Fruit fly (Drosophila melanogaster): ENCODE measurements around the gene eyg.

Gene eyg

DNA sequence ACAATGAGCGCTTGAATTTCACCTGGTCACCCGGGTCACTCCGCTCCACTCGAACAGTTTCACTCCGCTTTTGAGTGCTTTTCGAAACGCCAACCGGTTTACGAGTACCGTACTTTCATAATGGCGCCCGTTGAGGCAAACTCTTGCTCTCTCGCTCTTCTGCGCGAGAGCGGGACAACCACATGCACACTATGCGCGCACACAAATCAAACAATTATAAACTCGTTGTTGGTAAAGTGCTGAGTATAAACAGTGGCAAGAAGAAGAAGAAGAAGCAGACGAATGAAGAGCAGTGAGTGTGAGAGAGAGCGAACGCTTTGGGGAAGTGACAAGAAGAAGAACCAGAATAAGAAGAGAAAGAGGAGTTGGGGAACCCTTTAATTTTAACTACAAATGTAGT, at the start of gene eyg:
eyg (minus strand) TSS at position 6 of the 400 bp plus-strand sequence.
- TF ChIP-seq CG8478 (optimal IDR thresholded peaks at IDR 0.05) (peak; percentile 94), Dll (optimal IDR thresholded peaks at IDR 0.05) (peak; percentile 34), psq (optimal IDR thresholded peaks at IDR 0.05) (no peak), usp (GFP tag; optimal IDR thresholded peaks at IDR 0.05) (no peak)

dm6 chr3L:12515691-12516455, 48.1 kb upstream of the eyg start:
- TF ChIP-seq Dll (optimal IDR thresholded peaks at IDR 0.05) (peak; percentile 43), CG8478 (optimal IDR thresholded peaks at IDR 0.05) (no peak), usp (GFP tag; optimal IDR thresholded peaks at IDR 0.05) (no peak)

DNA sequence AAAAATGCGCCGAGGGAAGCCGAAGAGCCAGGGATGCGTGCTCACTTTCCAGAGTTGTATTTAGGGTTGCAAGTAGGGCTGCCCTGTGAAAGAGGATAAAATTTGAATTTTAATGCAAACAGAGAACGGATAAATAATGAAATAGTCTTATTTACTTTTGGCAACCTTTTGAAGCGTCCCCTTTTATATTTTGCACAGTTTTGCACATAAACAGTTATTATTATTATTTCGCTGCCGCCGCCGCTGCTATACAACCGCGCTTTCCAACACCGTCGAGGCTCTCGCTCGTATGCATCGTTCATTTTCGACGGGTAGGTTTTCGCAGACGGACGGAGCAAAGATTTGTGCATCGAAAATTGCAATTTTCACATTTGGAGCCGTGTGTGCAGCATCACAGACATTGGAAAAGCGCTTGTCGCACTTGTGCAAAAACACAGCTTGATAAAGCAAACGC, 47.0 kb upstream of the eyg start, which contains the start of the genes sti and tral:
sti (minus strand) TSS at position 54 of the 454 bp plus-strand sequence.
tral (plus strand) TSS at position 298 of the 454 bp plus-strand sequence.
- TF ChIP-seq CG8478 (optimal IDR thresholded peaks at IDR 0.05) (no peak), EcR (GFP tag; optimal IDR thresholded peaks at IDR 0.05) (no peak)

DNA sequence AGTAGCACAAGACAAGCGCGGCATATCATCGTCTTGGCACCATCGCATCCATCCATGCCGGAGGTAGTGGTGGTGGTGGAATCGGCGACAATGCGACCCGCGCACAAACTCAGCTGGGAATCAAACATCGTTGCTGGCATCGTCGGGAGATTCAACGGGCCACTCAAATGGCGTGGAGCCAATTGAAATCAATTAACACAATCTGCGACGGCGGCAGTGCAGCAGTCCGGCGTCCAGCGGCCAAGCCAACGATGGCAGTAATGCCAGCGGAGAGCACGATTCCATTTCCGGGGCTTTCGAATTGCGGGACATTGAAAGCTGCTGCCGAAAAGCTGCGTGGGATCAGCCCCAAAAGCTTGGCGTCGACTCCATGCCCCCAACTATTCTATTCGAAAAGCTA, 39.8 kb upstream of the eyg start, which contains the start of gene CG10654:
CG10654 (minus strand) TSS at position 270 of the 400 bp plus-strand sequence.
- TF ChIP-seq pan (optimal IDR thresholded peaks at IDR 0.05): no peak
- TF ChIP-seq usp (GFP tag; optimal IDR thresholded peaks at IDR 0.05): no peak
- no peak for TF ChIP-seq CG8478 (optimal IDR thresholded peaks at IDR 0.05)
- TF ChIP-seq Dll (optimal IDR thresholded peaks at IDR 0.05): no peak
- no peak for TF ChIP-seq EcR (GFP tag; optimal IDR thresholded peaks at IDR 0.05)
- TF ChIP-seq psq (optimal IDR thresholded peaks at IDR 0.05): no peak

DNA sequence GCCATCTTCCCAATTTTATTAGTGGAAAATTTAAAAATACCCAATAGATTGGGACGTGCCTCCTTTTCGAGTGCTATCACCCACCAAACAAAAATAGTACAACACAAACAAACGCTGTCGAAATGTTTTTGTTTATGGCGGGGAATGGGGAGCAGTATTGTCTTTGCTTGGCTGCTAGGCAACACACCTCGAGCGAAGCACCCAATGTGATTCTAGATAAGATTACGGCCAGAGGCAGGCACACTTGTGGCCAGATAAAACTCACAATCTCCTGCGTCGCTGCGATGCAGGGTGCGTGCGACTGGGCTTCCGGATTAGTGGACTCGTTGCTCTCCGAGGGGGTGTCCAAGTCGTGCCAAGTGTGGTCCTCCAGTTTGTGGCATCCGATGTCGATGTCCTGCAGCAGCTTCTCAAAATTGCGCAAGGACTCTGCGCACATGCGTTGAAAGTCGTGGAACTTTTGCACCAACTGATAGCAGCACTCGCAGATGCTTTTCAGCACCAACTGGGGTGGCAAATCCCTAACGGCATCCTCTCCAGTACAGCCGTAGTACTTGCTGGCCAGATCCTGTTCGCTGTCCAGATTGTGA, 39.2 kb upstream of the eyg start:
- no peak for TF ChIP-seq Dll (optimal IDR thresholded peaks at IDR 0.05)
- TF ChIP-seq EcR (GFP tag; optimal IDR thresholded peaks at IDR 0.05): no peak
- TF ChIP-seq psq (optimal IDR thresholded peaks at IDR 0.05): no peak
- no peak for TF ChIP-seq pan (optimal IDR thresholded peaks at IDR 0.05)
- TF ChIP-seq CG8478 (optimal IDR thresholded peaks at IDR 0.05): no peak
- TF ChIP-seq usp (GFP tag; optimal IDR thresholded peaks at IDR 0.05): no peak

- TF ChIP-seq EcR (GFP tag; optimal IDR thresholded peaks at IDR 0.05) (no peak), CG8478 (optimal IDR thresholded peaks at IDR 0.05) (no peak), pan (optimal IDR thresholded peaks at IDR 0.05) (no peak), Dll (optimal IDR thresholded peaks at IDR 0.05) (no peak), usp (GFP tag; optimal IDR thresholded peaks at IDR 0.05) (no peak), psq (optimal IDR thresholded peaks at IDR 0.05) (no peak)
These were observed 38.2 kb upstream of the eyg start for dm6 chr3L:12505990-12506389.

dm6 chr3L:12503865-12504650, 36.2 kb upstream of the eyg start, which contains the start of the genes CG10646 and vih:
Gene CG10646 (minus strand): TSS chr3L:12503894.
Gene vih (plus strand): TSS chr3L:12504292.
- TF ChIP-seq usp (GFP tag; optimal IDR thresholded peaks at IDR 0.05) (no peak), pan (optimal IDR thresholded peaks at IDR 0.05) (no peak), EcR (GFP tag; optimal IDR thresholded peaks at IDR 0.05) (no peak), CG8478 (optimal IDR thresholded peaks at IDR 0.05) (no peak), psq (optimal IDR thresholded peaks at IDR 0.05) (no peak), Dll (optimal IDR thresholded peaks at IDR 0.05) (no peak)

dm6 chr3L:12501249-12501648, 33.4 kb upstream of the eyg start, which contains the start of the genes CG10638 and CG10681:
Gene CG10638 (minus strand): TSS chr3L:12501311.
Gene CG10681 (plus strand): TSS chr3L:12501513.
- TF ChIP-seq usp (GFP tag; optimal IDR thresholded peaks at IDR 0.05) (no peak), CG8478 (optimal IDR thresholded peaks at IDR 0.05) (no peak), psq (optimal IDR thresholded peaks at IDR 0.05) (no peak), EcR (GFP tag; optimal IDR thresholded peaks at IDR 0.05) (no peak)

DNA sequence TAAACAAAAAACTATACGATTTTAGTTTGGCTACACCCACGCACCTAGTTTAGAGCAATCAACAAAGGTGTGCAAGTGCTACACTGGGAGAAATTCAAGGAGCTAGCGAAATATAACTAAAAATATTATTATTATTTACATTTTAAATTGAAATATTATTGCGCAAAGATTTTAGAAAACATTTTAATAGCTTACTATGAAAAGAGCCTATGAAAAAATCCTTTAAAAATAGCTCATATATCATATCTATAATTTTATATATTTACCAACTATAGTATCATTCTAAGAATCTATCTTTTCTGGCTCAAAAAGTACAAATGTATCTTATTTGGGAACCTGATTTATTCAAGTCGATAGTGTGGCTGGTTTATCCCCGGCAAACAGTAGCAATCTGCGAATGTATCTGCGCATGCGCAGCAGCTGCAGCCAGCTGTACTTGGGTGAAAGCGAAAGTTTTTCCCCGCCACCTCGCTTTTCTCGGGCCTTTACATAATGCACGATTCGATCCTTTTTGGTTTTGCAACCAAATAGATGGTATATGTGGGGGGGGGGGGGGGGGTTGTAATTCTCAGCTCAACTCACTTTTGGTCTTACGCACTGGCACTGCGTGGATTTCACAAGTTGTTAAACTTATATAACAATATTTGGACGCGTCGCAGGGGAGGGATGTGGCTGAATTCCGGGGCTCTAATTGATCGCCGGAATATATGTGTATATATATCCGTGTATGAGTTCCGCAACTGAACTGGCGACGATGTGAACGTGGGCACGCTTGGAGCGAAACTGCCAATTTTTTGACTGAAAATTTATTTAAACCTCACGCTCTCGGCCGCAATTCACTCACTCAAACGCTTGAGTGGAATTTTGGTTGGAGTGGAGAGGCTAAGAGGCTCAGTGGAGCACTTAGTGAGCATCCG, 28.9 kb upstream of the eyg start, which contains the start of gene CG10657:
CG10657 (minus strand) TSS at position 789 of the 917 bp plus-strand sequence.
- no peak for TF ChIP-seq EcR (GFP tag; optimal IDR thresholded peaks at IDR 0.05)
- no peak for TF ChIP-seq pan (optimal IDR thresholded peaks at IDR 0.05)
- no peak for TF ChIP-seq CG8478 (optimal IDR thresholded peaks at IDR 0.05)
- TF ChIP-seq Dll (optimal IDR thresholded peaks at IDR 0.05): no peak
- TF ChIP-seq usp (GFP tag; optimal IDR thresholded peaks at IDR 0.05): no peak
- TF ChIP-seq psq (optimal IDR thresholded peaks at IDR 0.05): no peak

DNA sequence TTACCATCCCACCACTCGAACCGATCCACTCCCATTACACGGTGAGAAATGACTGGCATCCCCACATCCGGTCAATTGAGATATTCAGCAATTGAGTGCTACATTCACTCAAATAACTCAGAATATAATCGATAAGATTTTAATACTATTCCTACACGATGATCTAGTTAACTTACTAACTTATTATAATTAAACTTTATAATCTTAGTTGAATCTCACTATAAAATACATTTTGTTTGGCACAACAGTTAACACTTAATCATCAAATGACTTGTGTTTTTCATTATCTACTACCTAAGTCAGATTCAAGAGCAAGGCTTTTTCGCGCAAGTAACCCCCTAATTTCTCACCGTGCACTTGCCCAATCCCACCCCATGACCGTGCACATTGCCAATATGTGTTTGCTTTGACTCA, 27.5 kb upstream of the eyg start:
- TF ChIP-seq EcR (GFP tag; optimal IDR thresholded peaks at IDR 0.05) (no peak), usp (GFP tag; optimal IDR thresholded peaks at IDR 0.05) (no peak), CG8478 (optimal IDR thresholded peaks at IDR 0.05) (no peak), pan (optimal IDR thresholded peaks at IDR 0.05) (no peak), psq (optimal IDR thresholded peaks at IDR 0.05) (no peak), Dll (optimal IDR thresholded peaks at IDR 0.05) (no peak)

DNA sequence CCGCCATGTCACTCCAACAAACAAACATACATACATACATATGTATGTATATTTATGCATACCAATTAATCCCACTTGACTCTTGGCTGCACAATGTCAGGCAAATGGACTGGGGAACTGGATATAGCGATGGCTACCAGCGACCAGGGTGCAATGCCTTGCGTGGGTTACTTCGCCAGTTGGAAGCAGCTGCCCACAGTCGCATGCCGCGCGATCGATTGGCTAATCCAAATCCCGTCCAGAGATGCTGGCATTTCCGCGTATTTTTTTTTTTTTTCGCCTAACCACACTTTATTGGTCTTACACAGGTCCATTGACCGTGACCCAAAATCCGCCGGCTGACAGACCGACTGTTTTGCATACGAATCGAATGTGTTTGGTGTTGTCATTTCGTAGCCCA, 26.5 kb upstream of the eyg start:
- TF ChIP-seq pan (optimal IDR thresholded peaks at IDR 0.05): no peak
- no peak for TF ChIP-seq CG8478 (optimal IDR thresholded peaks at IDR 0.05)
- no peak for TF ChIP-seq usp (GFP tag; optimal IDR thresholded peaks at IDR 0.05)
- TF ChIP-seq psq (optimal IDR thresholded peaks at IDR 0.05): no peak
- TF ChIP-seq EcR (GFP tag; optimal IDR thresholded peaks at IDR 0.05): no peak
- no peak for TF ChIP-seq Dll (optimal IDR thresholded peaks at IDR 0.05)
